Fruit fly (Drosophila melanogaster) whole organism, embryonic: ENCODE measurements around the gene ATPsyngamma.

Experiments used
- Atf-2 ChIP-seq: fragments of 200-800 bp; sonication (Bioruptor generic); optimal IDR thresholded peaks from 2 replicates; lab custom pipeline; 2016; ENCODE audit warnings: missing biosample characterization, missing genetic modification characterization
- Atf6 ChIP-seq: fragments of 200-800 bp; sonication (Bioruptor generic); IDR thresholded peaks from 2 replicates; pipeline ENCODE4 v1.3.6; 2022; ENCODE audit warnings: missing biosample characterization, missing genetic modification characterization
- CG10979 ChIP-seq: fragments of 200-800 bp; sonication (Bioruptor generic); optimal IDR thresholded peaks from 2 replicates; lab custom pipeline; 2018; ENCODE audit warnings: missing biosample characterization, mild to moderate bottlenecking, missing genetic modification characterization, moderate library complexity
- CG12071 ChIP-seq: fragments of 200-800 bp; sonication (Bioruptor generic); optimal IDR thresholded peaks from 3 replicates; lab custom pipeline; 2018; ENCODE audit warnings: missing biosample characterization, mild to moderate bottlenecking, missing genetic modification characterization
- CG12391 ChIP-seq: fragments of 200-800 bp; sonication (Bioruptor generic); optimal IDR thresholded peaks from 3 replicates; lab custom pipeline; 2018; ENCODE audit warnings: missing biosample characterization, mild to moderate bottlenecking, missing genetic modification characterization, moderate library complexity
- CG15269 ChIP-seq: fragments of 200-800 bp; sonication (Bioruptor generic); optimal IDR thresholded peaks from 2 replicates; lab custom pipeline; 2018; ENCODE audit warnings: missing biosample characterization, mild to moderate bottlenecking, missing genetic modification characterization, moderate library complexity
- CG1602 ChIP-seq: fragments of 200-800 bp; sonication (Bioruptor generic); optimal IDR thresholded peaks from 3 replicates; lab custom pipeline; 2016; ENCODE audit warnings: missing biosample characterization, missing genetic modification characterization
- CG1647 ChIP-seq: fragments of 200-800 bp; sonication (Bioruptor generic); optimal IDR thresholded peaks from 3 replicates; lab custom pipeline; 2016; ENCODE audit warnings: missing biosample characterization, missing genetic modification characterization
- CG17385 ChIP-seq: fragments of 200-800 bp; sonication (Bioruptor generic); optimal IDR thresholded peaks from 3 replicates; lab custom pipeline; 2018; ENCODE audit warnings: missing biosample characterization, mild to moderate bottlenecking, missing genetic modification characterization
- CG1832 ChIP-seq: fragments of 200-800 bp; sonication (Bioruptor generic); optimal IDR thresholded peaks from 2 replicates; lab custom pipeline; 2017; ENCODE audit warnings: missing biosample characterization, mild to moderate bottlenecking, missing genetic modification characterization, inconsistent platforms
- CG18599 ChIP-seq: fragments of 200-800 bp; sonication (Bioruptor generic); optimal IDR thresholded peaks from 3 replicates; lab custom pipeline; 2017; ENCODE audit warnings: missing biosample characterization, missing genetic modification characterization, mild to moderate bottlenecking, moderate library complexity, missing genetic modification reagents
- CG2129 ChIP-seq: fragments of 200-800 bp; sonication (Bioruptor generic); IDR thresholded peaks from 2 replicates; pipeline ENCODE4 v1.3.6; 2022; ENCODE audit warnings: missing biosample characterization, missing genetic modification characterization; ENCODE audit not compliant: partially characterized antibody
- CG3847 ChIP-seq: fragments of 200-800 bp; sonication (Bioruptor generic); IDR thresholded peaks from 2 replicates; pipeline ENCODE4 v1.3.6; 2022; ENCODE audit warnings: missing biosample characterization, missing genetic modification characterization
- CG4360 ChIP-seq: fragments of 200-800 bp; sonication (Bioruptor generic); IDR thresholded peaks from 2 replicates; pipeline ENCODE4 v1.3.6; 2022; ENCODE audit warnings: missing biosample characterization, missing genetic modification characterization
- CG4617 ChIP-seq: fragments of 200-800 bp; sonication (Bioruptor generic); optimal IDR thresholded peaks from 3 replicates; lab custom pipeline; 2016; ENCODE audit warnings: missing biosample characterization, missing genetic modification characterization, borderline replicate concordance
- CG5180 ChIP-seq: fragments of 200-800 bp; sonication (Bioruptor generic); optimal IDR thresholded peaks from 3 replicates; lab custom pipeline; 2017; ENCODE audit warnings: missing biosample characterization, missing genetic modification characterization, mild to moderate bottlenecking, moderate library complexity, missing genetic modification reagents
- CG6689 ChIP-seq: fragments of 200-800 bp; sonication (Bioruptor generic); IDR thresholded peaks from 2 replicates; pipeline ENCODE4 v1.3.6; 2022; ENCODE audit warnings: missing biosample characterization, missing genetic modification characterization
- CG7271 ChIP-seq: fragments of 200-800 bp; sonication (Bioruptor generic); optimal IDR thresholded peaks from 2 replicates; lab custom pipeline; 2018; ENCODE audit warnings: missing biosample characterization, mild to moderate bottlenecking, missing genetic modification characterization, moderate library complexity
- CG7987 ChIP-seq: fragments of 200-800 bp; sonication (Bioruptor generic); optimal IDR thresholded peaks from 2 replicates; lab custom pipeline; 2018; ENCODE audit warnings: missing biosample characterization, mild to moderate bottlenecking, missing genetic modification characterization, moderate library complexity
- CG8478 ChIP-seq: fragments of >200 bp; optimal IDR thresholded peaks from 2 replicates; lab custom pipeline; 2018
- CG8944 ChIP-seq: fragments of 200-800 bp; sonication (Bioruptor generic); optimal IDR thresholded peaks from 3 replicates; lab custom pipeline; 2016; ENCODE audit warnings: missing biosample characterization, missing genetic modification characterization
- Dad ChIP-seq: fragments of 200-800 bp; sonication (Bioruptor generic); optimal IDR thresholded peaks from 3 replicates; lab custom pipeline; 2016; ENCODE audit warnings: missing biosample characterization, missing genetic modification characterization
- ERR ChIP-seq: fragments of 200-800 bp; sonication (Bioruptor generic); optimal IDR thresholded peaks from 2 replicates; lab custom pipeline; 2016; ENCODE audit warnings: missing biosample characterization, missing genetic modification characterization
- H2.0 ChIP-seq: fragments of 200-800 bp; sonication (Bioruptor generic); IDR thresholded peaks from 2 replicates; pipeline ENCODE4 v1.3.6; 2022; ENCODE audit warnings: missing biosample characterization, missing genetic modification characterization
- HmgZ ChIP-seq: fragments of 200-800 bp; sonication (Bioruptor generic); optimal IDR thresholded peaks from 2 replicates; lab custom pipeline; 2018; ENCODE audit warnings: missing biosample characterization, mild to moderate bottlenecking, missing genetic modification characterization
- Hsf ChIP-seq: fragments of 200-800 bp; sonication (Bioruptor generic); optimal IDR thresholded peaks from 3 replicates; lab custom pipeline; 2016; ENCODE audit warnings: missing biosample characterization, missing genetic modification characterization
- Lpt ChIP-seq: fragments of >200 bp; optimal IDR thresholded peaks from 2 replicates; lab custom pipeline; 2018; ENCODE audit warnings: missing biosample characterization, missing genetic modification characterization
- MBD-R2 ChIP-seq: fragments of 200-800 bp; sonication (Bioruptor generic); IDR thresholded peaks from 2 replicates; pipeline ENCODE4 v1.3.6; 2022; ENCODE audit warnings: missing biosample characterization, missing genetic modification characterization
- Poxn ChIP-seq: fragments of 200-800 bp; sonication (Bioruptor generic); IDR thresholded peaks from 2 replicates; pipeline ENCODE4 v1.3.6; 2022; ENCODE audit warnings: missing biosample characterization, missing genetic modification characterization
- Rx ChIP-seq: fragments of 200-800 bp; sonication (Bioruptor generic); IDR thresholded peaks from 2 replicates; pipeline ENCODE4 v1.3.6; 2022; ENCODE audit warnings: missing biosample characterization, missing genetic modification characterization
- Sox100B ChIP-seq: fragments of 200-800 bp; sonication (Bioruptor generic); optimal IDR thresholded peaks from 3 replicates; lab custom pipeline; 2018; ENCODE audit warnings: missing biosample characterization, mild to moderate bottlenecking, missing genetic modification characterization
- Sry-β ChIP-seq: fragments of 200-800 bp; sonication (Bioruptor generic); optimal IDR thresholded peaks from 2 replicates; lab custom pipeline; 2018; ENCODE audit warnings: missing biosample characterization, mild to moderate bottlenecking, missing genetic modification characterization, moderate library complexity
- TFAM ChIP-seq: fragments of 200-800 bp; sonication (Bioruptor generic); optimal IDR thresholded peaks from 2 replicates; lab custom pipeline; 2017; ENCODE audit warnings: missing biosample characterization, missing genetic modification characterization, inconsistent platforms
- YL-1 ChIP-seq: fragments of 200-800 bp; sonication (Bioruptor generic); optimal IDR thresholded peaks from 3 replicates; lab custom pipeline; 2017; ENCODE audit warnings: missing biosample characterization, mild to moderate bottlenecking, missing genetic modification characterization
- crp ChIP-seq, 2 experiments: fragments of 200-800 bp; sonication (Bioruptor generic); optimal IDR thresholded peaks; 2 replicates in 1 of 2; 3 replicates in 1 of 2; lab custom pipeline; 2017; ENCODE audit warnings: missing biosample characterization in 2 of 2, missing genetic modification characterization in 2 of 2, mild to moderate bottlenecking in 1 of 2, moderate library complexity in 1 of 2
- exex ChIP-seq: fragments of 200-800 bp; sonication (Bioruptor generic); optimal IDR thresholded peaks from 4 replicates; lab custom pipeline; 2018; ENCODE audit warnings: missing biosample characterization, mild to moderate bottlenecking, missing genetic modification characterization, moderate library complexity
- gro ChIP-seq: fragments of 200-800 bp; sonication (Bioruptor generic); optimal IDR thresholded peaks from 2 replicates; lab custom pipeline; 2016; ENCODE audit warnings: missing biosample characterization, missing genetic modification characterization
- hkb ChIP-seq, 2 experiments: fragments of 200-800 bp in 1 of 2; fragments of >200 bp in 1 of 2; sonication (Bioruptor generic) in 1 of 2; IDR thresholded peaks in 1 of 2; optimal IDR thresholded peaks in 1 of 2; 2 replicates each; pipeline versions ENCODE4 v1.3.6 to Lab custom; 2017 to 2022; ENCODE audit warnings: missing biosample characterization in 1 of 2, missing genetic modification characterization in 1 of 2
- mirr ChIP-seq: fragments of 200-800 bp; sonication (Bioruptor generic); optimal IDR thresholded peaks from 3 replicates; lab custom pipeline; 2018; ENCODE audit warnings: missing biosample characterization, mild to moderate bottlenecking, missing genetic modification characterization
- nmo ChIP-seq: fragments of 200-800 bp; sonication (Bioruptor generic); optimal IDR thresholded peaks from 2 replicates; lab custom pipeline; 2018; ENCODE audit warnings: missing biosample characterization, mild to moderate bottlenecking, missing genetic modification characterization, moderate library complexity
- nom ChIP-seq: fragments of 200-800 bp; sonication (Bioruptor generic); optimal IDR thresholded peaks from 2 replicates; lab custom pipeline; 2017; ENCODE audit warnings: missing biosample characterization, missing genetic modification characterization, mild to moderate bottlenecking, moderate library complexity, missing genetic modification reagents
- oc ChIP-seq: fragments of 200-800 bp; sonication (Bioruptor generic); optimal IDR thresholded peaks from 2 replicates; lab custom pipeline; 2018; ENCODE audit warnings: missing biosample characterization, mild to moderate bottlenecking, missing genetic modification characterization, moderate library complexity
- onecut ChIP-seq: fragments of 200-800 bp; sonication (Bioruptor generic); IDR thresholded peaks from 2 replicates; pipeline ENCODE4 v1.3.6; 2022; ENCODE audit warnings: missing biosample characterization, missing genetic modification characterization
- row ChIP-seq: fragments of 200-800 bp; sonication (Bioruptor generic); IDR thresholded peaks from 3 replicates; pipeline ENCODE4 v1.3.6; 2022; ENCODE audit warnings: missing biosample characterization, missing genetic modification characterization
- sim ChIP-seq: fragments of 200-800 bp; sonication (Bioruptor generic); IDR thresholded peaks from 2 replicates; pipeline ENCODE4 v1.3.6; 2022; ENCODE audit warnings: missing biosample characterization, missing genetic modification characterization
- sisA ChIP-seq: fragments of 200-800 bp; sonication (Bioruptor generic); IDR thresholded peaks from 2 replicates; pipeline ENCODE4 v1.3.6; 2022; ENCODE audit warnings: missing biosample characterization, missing genetic modification characterization
- sob ChIP-seq: fragments of 200-800 bp; sonication (Bioruptor generic); IDR thresholded peaks from 2 replicates; pipeline ENCODE4 v1.3.6; 2022; ENCODE audit warnings: missing biosample characterization, missing genetic modification characterization
- tgo ChIP-seq: fragments of 200-800 bp; sonication (Bioruptor generic); IDR thresholded peaks from 3 replicates; pipeline ENCODE4 v1.3.6; 2022; ENCODE audit warnings: missing biosample characterization, missing genetic modification characterization
- tin ChIP-seq: fragments of 200-800 bp; sonication (Bioruptor generic); optimal IDR thresholded peaks from 3 replicates; lab custom pipeline; 2016; ENCODE audit warnings: missing biosample characterization, missing genetic modification characterization
- tll ChIP-seq, 2 experiments: fragments of 200-800 bp in 1 of 2; fragments of >200 bp in 1 of 2; sonication (Bioruptor generic) in 1 of 2; optimal IDR thresholded peaks; 2 replicates each; lab custom pipeline; 2017 to 2019; ENCODE audit warnings: missing biosample characterization in 2 of 2, missing genetic modification characterization in 2 of 2, mild to moderate bottlenecking in 1 of 2, moderate library complexity in 1 of 2
- yki ChIP-seq: fragments of >200 bp; optimal IDR thresholded peaks from 3 replicates; lab custom pipeline; 2018
- zfh2 ChIP-seq: fragments of 200-800 bp; sonication (Bioruptor generic); optimal IDR thresholded peaks from 2 replicates; lab custom pipeline; 2016; ENCODE audit warnings: missing biosample characterization, missing genetic modification characterization

ATPsyngamma gene

DNA sequence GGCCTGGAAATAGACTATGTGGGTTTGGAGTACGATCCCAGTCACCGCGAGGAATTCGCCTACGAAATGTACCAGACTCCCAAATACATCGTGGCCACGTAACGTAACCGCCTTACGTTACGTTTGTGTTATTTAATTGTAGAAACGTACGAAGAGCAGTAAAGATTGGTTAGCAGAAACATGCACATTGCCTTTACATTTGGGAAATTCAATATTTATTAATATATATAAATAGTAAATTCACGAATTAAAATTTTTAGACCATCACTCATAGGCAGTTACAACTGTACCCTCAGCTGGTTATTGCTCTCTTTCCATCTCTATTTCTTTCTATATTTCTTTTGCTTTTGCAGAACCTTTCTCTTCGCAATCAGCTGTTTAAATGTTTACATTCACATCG, 11.1 kb downstream of the ATPsyngamma start, which contains the start of gene Gnpnat (continued):
- TF ChIP-seq Lpt = no peak
- no peak for TF ChIP-seq CG12071
- peak; percentile 54 for TF ChIP-seq nmo (GFP tag; lab: Kevin White, UChicago)
- no peak for TF ChIP-seq CG2129 (GFP tag; lab: Robert Waterston, UW)
- no peak for TF ChIP-seq CG8478 (lab: Kevin White, UChicago)
- TF ChIP-seq zfh2 = no peak
- TF ChIP-seq CG7271 = no peak
- no peak for TF ChIP-seq exex (tag; lab: Kevin White, UChicago)
- peak; percentile 62 for TF ChIP-seq CG10979 (tag; lab: Kevin White, UChicago)
- peak; percentile 48 for TF ChIP-seq CG17385 (GFP tag; lab: Kevin White, UChicago)
- TF ChIP-seq CG7987 = no peak
- peak; percentile 62 for TF ChIP-seq CG15269 (tag; lab: Kevin White, UChicago)
- TF ChIP-seq tll (GFP tag; optimal IDR thresholded peaks at IDR 0.05; lab: Kevin White, UChicago) = no peak
- TF ChIP-seq onecut = peak; percentile 58
- no peak for TF ChIP-seq nom (GFP tag; lab: Kevin White, UChicago)
- TF ChIP-seq CG6689 (GFP tag; lab: Robert Waterston, UW) = no peak
- TF ChIP-seq Sox100B (GFP tag; lab: Kevin White, UChicago) = no peak
- TF ChIP-seq ERR (GFP tag; lab: Kevin White, UChicago) = no peak
- TF ChIP-seq yki (lab: Kevin White, UChicago) = no peak
- TF ChIP-seq Rx = no peak
- TF ChIP-seq crp (GFP tag; optimal IDR thresholded peaks at IDR 0.05; lab: Kevin White, UChicago) = peak in 1 of 2 experiments; percentile 66
- TF ChIP-seq Atf6 (GFP tag; lab: Robert Waterston, UW) = no peak
- no peak for TF ChIP-seq H2.0
- TF ChIP-seq CG12391 (tag; lab: Kevin White, UChicago) = peak; percentile 75
- TF ChIP-seq CG4360 (GFP tag; lab: Robert Waterston, UW) = no peak
- TF ChIP-seq tin (GFP tag; lab: Kevin White, UChicago) = peak; percentile 19
- TF ChIP-seq CG5180 = no peak
- TF ChIP-seq hkb (optimal IDR thresholded peaks at IDR 0.05; lab: Kevin White, UChicago) = no peak
- TF ChIP-seq hkb (GFP tag; IDR thresholded peaks at IDR 0.05; lab: Robert Waterston, UW) = no peak
- TF ChIP-seq Dad (GFP tag; lab: Kevin White, UChicago) = no peak
- no peak for TF ChIP-seq MBD-R2 (GFP tag; lab: Robert Waterston, UW)
- no peak for TF ChIP-seq Sry-β
- TF ChIP-seq CG1832 (GFP tag; lab: Kevin White, UChicago) = no peak
- TF ChIP-seq tgo (GFP tag; lab: Robert Waterston, UW) = no peak
- TF ChIP-seq mirr (GFP tag; lab: Kevin White, UChicago) = no peak
- no peak for TF ChIP-seq sob (GFP tag; lab: Robert Waterston, UW)
- TF ChIP-seq HmgZ (tag; lab: Kevin White, UChicago) = peak; percentile 58
- TF ChIP-seq row (GFP tag; lab: Robert Waterston, UW) = no peak
- TF ChIP-seq sisA (GFP tag; lab: Robert Waterston, UW) = no peak
- TF ChIP-seq sim (GFP tag; lab: Robert Waterston, UW) = no peak
- no peak for TF ChIP-seq Atf-2
- no peak for TF ChIP-seq CG4617 (GFP tag; lab: Kevin White, UChicago)
- TF ChIP-seq YL-1 (GFP tag; lab: Kevin White, UChicago) = no peak
- TF ChIP-seq CG1602 (GFP tag; lab: Kevin White, UChicago) = peak; percentile 32
- TF ChIP-seq CG18599 (GFP tag; lab: Kevin White, UChicago) = peak; percentile 81
- TF ChIP-seq Hsf (GFP tag; lab: Kevin White, UChicago) = no peak
- TF ChIP-seq gro (GFP tag; lab: Kevin White, UChicago) = no peak
- no peak for TF ChIP-seq CG3847 (GFP tag; lab: Robert Waterston, UW)
- no peak for TF ChIP-seq TFAM
- TF ChIP-seq oc (tag; lab: Kevin White, UChicago) = peak; percentile 36
- TF ChIP-seq Poxn (GFP tag; lab: Robert Waterston, UW) = no peak
- no peak for TF ChIP-seq CG8944 (GFP tag; lab: Kevin White, UChicago)
- no peak for TF ChIP-seq CG1647 (GFP tag; lab: Kevin White, UChicago)
